Worm (Caenorhabditis elegans) whole organism, L3 larva: ENCODE measurements around the gene vps-33.2.

ENCODE experiments used
- ZK546.5 ChIP-seq: sonication (generic microtip); optimal IDR thresholded peaks from 2 replicates; lab custom pipeline; 2017; ENCODE audit warnings: missing biosample characterization, missing genetic modification characterization
- aly-2 ChIP-seq: fragments of 150-350 bp; optimal IDR thresholded peaks from 2 replicates; lab custom pipeline; 2014; ENCODE audit warnings: missing biosample characterization, missing genetic modification characterization
- ama-1 ChIP-seq: fragments of 150-350 bp; optimal IDR thresholded peaks from 2 replicates; lab custom pipeline; 2018
- ceh-16 ChIP-seq: sonication (generic microtip); optimal IDR thresholded peaks from 2 replicates; lab custom pipeline; 2017; ENCODE audit warnings: missing biosample characterization, missing genetic modification characterization
- ceh-82 ChIP-seq: fragments of 150-350 bp; optimal IDR thresholded peaks from 2 replicates; lab custom pipeline; 2014; ENCODE audit warnings: missing biosample characterization, missing genetic modification characterization
- ceh-9 ChIP-seq: sonication (generic microtip); optimal IDR thresholded peaks from 2 replicates; lab custom pipeline; 2018; ENCODE audit warnings: missing biosample characterization, missing genetic modification characterization
- daf-12 ChIP-seq: fragments of 150-350 bp; optimal IDR thresholded peaks from 2 replicates; lab custom pipeline; 2014; ENCODE audit warnings: missing biosample characterization, missing genetic modification reagents, missing genetic modification characterization
- egl-27 ChIP-seq: sonication (generic microtip); optimal IDR thresholded peaks from 4 replicates; lab custom pipeline; 2017; ENCODE audit warnings: missing biosample characterization, missing genetic modification reagents, missing genetic modification characterization
- egl-5 ChIP-seq: fragments of 150-350 bp; optimal IDR thresholded peaks from 2 replicates; lab custom pipeline; 2017; ENCODE audit warnings: missing biosample characterization, missing genetic modification reagents, missing genetic modification characterization, inconsistent platforms
- elt-2 ChIP-seq: sonication (generic microtip); optimal IDR thresholded peaks from 2 replicates; lab custom pipeline; 2016; ENCODE audit warnings: missing genetic modification reagents, mild to moderate bottlenecking, missing genetic modification characterization, missing compliant biosample characterization
- elt-3 ChIP-seq, 3 experiments: fragments of 150-350 bp in 1 of 3; sonication (generic microtip) in 2 of 3; optimal IDR thresholded peaks; 2 replicates in 2 of 3; 4 replicates in 1 of 3; lab custom pipeline; 2014 to 2017; ENCODE audit warnings: missing biosample characterization in 3 of 3, missing genetic modification characterization in 3 of 3
- eor-1 ChIP-seq, 2 experiments: fragments of 150-350 bp; optimal IDR thresholded peaks; 2 replicates each; lab custom pipeline; 2014 to 2018; ENCODE audit warnings: missing biosample characterization in 2 of 2, missing genetic modification characterization in 2 of 2
- fkh-10 ChIP-seq: sonication (generic microtip); optimal IDR thresholded peaks from 2 replicates; lab custom pipeline; 2017; ENCODE audit warnings: missing biosample characterization, missing genetic modification reagents, missing genetic modification characterization
- fkh-2 ChIP-seq: fragments of 150-350 bp; optimal IDR thresholded peaks from 2 replicates; lab custom pipeline; 2014; ENCODE audit warnings: missing biosample characterization, missing genetic modification reagents, missing genetic modification characterization
- fos-1 ChIP-seq: fragments of 150-350 bp; optimal IDR thresholded peaks from 2 replicates; lab custom pipeline; 2014; ENCODE audit warnings: missing biosample characterization, missing genetic modification characterization
- hmg-11 ChIP-seq: sonication (generic microtip); optimal IDR thresholded peaks from 2 replicates; lab custom pipeline; 2016; ENCODE audit warnings: missing genetic modification characterization, missing compliant biosample characterization
- jun-1 ChIP-seq: fragments of 150-350 bp; optimal IDR thresholded peaks from 2 replicates; lab custom pipeline; 2014; ENCODE audit warnings: missing biosample characterization, missing genetic modification reagents, missing genetic modification characterization
- lin-39 ChIP-seq: fragments of 150-350 bp; optimal IDR thresholded peaks from 2 replicates; lab custom pipeline; 2018; ENCODE audit warnings: missing biosample characterization, missing genetic modification reagents, missing genetic modification characterization
- lsy-12 ChIP-seq: sonication (generic microtip); optimal IDR thresholded peaks from 2 replicates; lab custom pipeline; 2016; ENCODE audit warnings: mild to moderate bottlenecking, missing genetic modification characterization, missing compliant biosample characterization
- mdl-1 ChIP-seq: fragments of 150-350 bp; optimal IDR thresholded peaks from 2 replicates; lab custom pipeline; 2014; ENCODE audit warnings: missing biosample characterization, missing genetic modification characterization
- nfya-1 ChIP-seq: sonication (generic microtip); optimal IDR thresholded peaks from 2 replicates; lab custom pipeline; 2017; ENCODE audit warnings: missing genetic modification characterization, mild to moderate bottlenecking, missing compliant biosample characterization, antibody characterized with exemption, moderate library complexity; ENCODE audit not compliant: insufficient read depth
- nhr-11 ChIP-seq: fragments of 150-350 bp; optimal IDR thresholded peaks from 2 replicates; lab custom pipeline; 2014; ENCODE audit warnings: missing biosample characterization, missing genetic modification characterization
- nhr-12 ChIP-seq: fragments of 150-350 bp; optimal IDR thresholded peaks from 2 replicates; lab custom pipeline; 2014; ENCODE audit warnings: missing biosample characterization, missing genetic modification characterization
- nhr-23 ChIP-seq: fragments of 150-350 bp; optimal IDR thresholded peaks from 2 replicates; lab custom pipeline; 2014; ENCODE audit warnings: missing biosample characterization, missing genetic modification reagents, missing genetic modification characterization
- nhr-237 ChIP-seq: fragments of 150-350 bp; optimal IDR thresholded peaks from 2 replicates; lab custom pipeline; 2014; ENCODE audit warnings: missing biosample characterization, missing genetic modification characterization
- nhr-25 ChIP-seq: sonication (generic microtip); optimal IDR thresholded peaks from 2 replicates; lab custom pipeline; 2017; ENCODE audit warnings: missing biosample characterization, missing genetic modification characterization
- nhr-28 ChIP-seq: fragments of 150-350 bp; optimal IDR thresholded peaks from 2 replicates; lab custom pipeline; 2014; ENCODE audit warnings: missing biosample characterization, missing genetic modification characterization
- nhr-43 ChIP-seq: sonication (generic microtip); optimal IDR thresholded peaks from 2 replicates; lab custom pipeline; 2016; ENCODE audit warnings: mild to moderate bottlenecking, missing genetic modification characterization, missing compliant biosample characterization; ENCODE audit not compliant: poor library complexity, severe bottlenecking
- nhr-76 ChIP-seq: fragments of 150-350 bp; sonication (generic microtip); optimal IDR thresholded peaks from 5 replicates; lab custom pipeline; 2014; ENCODE audit warnings: missing biosample characterization, missing genetic modification characterization
- pha-4 ChIP-seq: fragments of 150-350 bp; optimal IDR thresholded peaks from 2 replicates; lab custom pipeline; 2014; ENCODE audit warnings: missing biosample characterization, missing genetic modification reagents, missing genetic modification characterization
- pqm-1 ChIP-seq: fragments of 150-350 bp; optimal IDR thresholded peaks from 2 replicates; lab custom pipeline; 2017; ENCODE audit warnings: missing biosample characterization, missing genetic modification characterization, inconsistent platforms
- skn-1 ChIP-seq: fragments of 150-350 bp; optimal IDR thresholded peaks from 2 replicates; lab custom pipeline; 2014; ENCODE audit warnings: missing biosample characterization, missing genetic modification characterization
- snpc-4 ChIP-seq: fragments of 150-350 bp; optimal IDR thresholded peaks from 2 replicates; lab custom pipeline; 2014; ENCODE audit warnings: missing biosample characterization, missing genetic modification characterization
- tbx-2 ChIP-seq: sonication (generic microtip); optimal IDR thresholded peaks from 2 replicates; lab custom pipeline; 2016; ENCODE audit warnings: mild to moderate bottlenecking, missing genetic modification characterization, missing compliant biosample characterization
- unc-39 ChIP-seq: sonication (generic microtip); optimal IDR thresholded peaks from 4 replicates; lab custom pipeline; 2017; ENCODE audit warnings: missing biosample characterization, missing genetic modification characterization
- zag-1 ChIP-seq: fragments of 150-350 bp; optimal IDR thresholded peaks from 2 replicates; lab custom pipeline; 2014; ENCODE audit warnings: missing biosample characterization, missing genetic modification characterization
- ztf-11 ChIP-seq: fragments of 150-350 bp; optimal IDR thresholded peaks from 2 replicates; lab custom pipeline; 2014; ENCODE audit warnings: missing biosample characterization, missing genetic modification characterization

vps-33.2 gene

ce11 chrII:6610262-6610661 lies 9.2 kb downstream of the vps-33.2 start:
- TF ChIP-seq nhr-23 (tag; lab: Kevin White, UChicago) (no peak), ama-1 (no peak), elt-3 (tag; optimal IDR thresholded peaks at IDR 0.05; lab: Kevin White, UChicago) (no peak), fkh-10 (GFP tag; lab: Kevin White, UChicago) (no peak), egl-27 (tag; lab: Kevin White, UChicago) (no peak)

ce11 chrII:6612544-6612943 lies 11.5 kb downstream of the vps-33.2 start:
- TF ChIP-seq nhr-11 (tag; lab: Kevin White, UChicago) = no peak
- no peak for TF ChIP-seq tbx-2 (tag; lab: Kevin White, UChicago)
- no peak for TF ChIP-seq egl-5 (tag; lab: Kevin White, UChicago)
- peak; percentile 24 for TF ChIP-seq pha-4 (tag; lab: Kevin White, UChicago)
- no peak for TF ChIP-seq aly-2 (tag; lab: Kevin White, UChicago)
- no peak for TF ChIP-seq ceh-16 (tag; lab: Kevin White, UChicago)
- no peak for TF ChIP-seq nhr-25 (tag; lab: Kevin White, UChicago)
- no peak for TF ChIP-seq elt-3 (tag; optimal IDR thresholded peaks at IDR 0.05; lab: Kevin White, UChicago)
- no peak for TF ChIP-seq ama-1
- TF ChIP-seq eor-1 (tag; optimal IDR thresholded peaks at IDR 0.05; lab: Kevin White, UChicago) = no peak
- TF ChIP-seq pqm-1 (tag; lab: Kevin White, UChicago) = peak; percentile 67
- no peak for TF ChIP-seq nhr-43
- TF ChIP-seq mdl-1 = peak; percentile 30
- TF ChIP-seq ZK546.5 (tag; lab: Kevin White, UChicago) = no peak
- TF ChIP-seq zag-1 (tag; lab: Kevin White, UChicago) = no peak
- TF ChIP-seq fkh-2 (tag; lab: Kevin White, UChicago) = no peak
- TF ChIP-seq ceh-82 (tag; lab: Kevin White, UChicago) = no peak
- TF ChIP-seq nhr-76 (tag; lab: Kevin White, UChicago) = no peak
- TF ChIP-seq jun-1 = no peak
- no peak for TF ChIP-seq ztf-11 (tag; lab: Kevin White, UChicago)
- no peak for TF ChIP-seq daf-12 (tag; lab: Kevin White, UChicago)
- TF ChIP-seq hmg-11 = no peak
- no peak for TF ChIP-seq lsy-12 (tag; lab: Kevin White, UChicago)
- TF ChIP-seq unc-39 (tag; lab: Kevin White, UChicago) = no peak
- no peak for TF ChIP-seq nfya-1 (tag; lab: Kevin White, UChicago)
- TF ChIP-seq fos-1 (tag; lab: Kevin White, UChicago) = no peak
- TF ChIP-seq nhr-12 (tag; lab: Kevin White, UChicago) = no peak
- TF ChIP-seq lin-39 (tag; lab: Kevin White, UChicago) = no peak
- TF ChIP-seq nhr-237 = no peak
- TF ChIP-seq elt-2 = peak; percentile 84
- TF ChIP-seq snpc-4 = no peak
- TF ChIP-seq nhr-23 (tag; lab: Kevin White, UChicago) = no peak
- no peak for TF ChIP-seq nhr-28 (tag; lab: Kevin White, UChicago)

- TF ChIP-seq ceh-9 (tag; lab: Kevin White, UChicago) (no peak), pqm-1 (tag; lab: Kevin White, UChicago) (peak; percentile 23), elt-2 (peak; percentile 72)
Measured at ce11 chrII:6614500-6614899, 13.5 kb downstream of the vps-33.2 start.

ce11 chrII:6615232-6616029 lies 14.4 kb downstream of the vps-33.2 start:
- peak; percentile 36 for TF ChIP-seq pha-4 (tag; lab: Kevin White, UChicago)
- TF ChIP-seq elt-2 = peak; percentile 93
- no peak for TF ChIP-seq ztf-11 (tag; lab: Kevin White, UChicago)
- peak; percentile 50 for TF ChIP-seq skn-1 (tag; lab: Kevin White, UChicago)
- peak; percentile 90 for TF ChIP-seq pqm-1 (tag; lab: Kevin White, UChicago)
- TF ChIP-seq unc-39 (tag; lab: Kevin White, UChicago) = no peak
- no peak for TF ChIP-seq nhr-28 (tag; lab: Kevin White, UChicago)
- no peak for TF ChIP-seq ceh-9 (tag; lab: Kevin White, UChicago)
- TF ChIP-seq aly-2 (tag; lab: Kevin White, UChicago) = no peak
- TF ChIP-seq, all 47 proteins: peak for 4
